Worm (Caenorhabditis elegans) whole organism, late embryonic: Measurements from ENCODE around the gene ins-14.
A peak's percentile ranks its signal among the peaks of the same experiment; 100 is the strongest.

Experiments used
- C08G9.2 ChIP-seq: sonication (generic microtip); optimal IDR thresholded peaks from 2 replicates; lab custom pipeline; 2016; ENCODE audit warnings: mild to moderate bottlenecking, missing genetic modification characterization, moderate library complexity, missing compliant biosample characterization
- C38D4.7 ChIP-seq: fragments of 200-800 bp; sonication (Bioruptor generic); optimal IDR thresholded peaks from 2 replicates; lab custom pipeline; 2018; ENCODE audit warnings: mild to moderate bottlenecking, missing genetic modification characterization, moderate library complexity, missing compliant biosample characterization
- F13H6.1 ChIP-seq: sonication (generic microtip); optimal IDR thresholded peaks from 2 replicates; lab custom pipeline; 2016; ENCODE audit warnings: missing genetic modification characterization, missing compliant biosample characterization
- K02D7.2 ChIP-seq: sonication (generic microtip); optimal IDR thresholded peaks from 2 replicates; lab custom pipeline; 2017; ENCODE audit warnings: mild to moderate bottlenecking, missing genetic modification characterization, missing compliant biosample characterization
- T23F11.4 ChIP-seq: fragments of 200-800 bp; sonication (Bioruptor generic); optimal IDR thresholded peaks from 2 replicates; lab custom pipeline; 2018; ENCODE audit warnings: mild to moderate bottlenecking, missing genetic modification characterization, missing compliant biosample characterization
- Y22D7AL.16 ChIP-seq: sonication (generic microtip); optimal IDR thresholded peaks from 2 replicates; lab custom pipeline; 2016; ENCODE audit warnings: missing genetic modification characterization, missing compliant biosample characterization
- ahr-1 ChIP-seq: sonication (generic microtip); optimal IDR thresholded peaks from 2 replicates; lab custom pipeline; 2016; ENCODE audit warnings: missing genetic modification characterization, missing compliant biosample characterization
- ama-1 ChIP-seq: fragments of 150-350 bp; optimal IDR thresholded peaks from 2 replicates; lab custom pipeline; 2014
- ceh-14 ChIP-seq: sonication (generic microtip); optimal IDR thresholded peaks from 2 replicates; lab custom pipeline; 2016; ENCODE audit warnings: missing genotype, missing genetic modification characterization, missing compliant biosample characterization
- ceh-19 ChIP-seq: fragments of 200-800 bp; sonication (Bioruptor generic); optimal IDR thresholded peaks from 2 replicates; lab custom pipeline; 2018; ENCODE audit warnings: mild to moderate bottlenecking, missing genetic modification characterization, missing compliant biosample characterization
- ceh-2 ChIP-seq: sonication (generic microtip); optimal IDR thresholded peaks from 2 replicates; lab custom pipeline; 2016; ENCODE audit warnings: missing genotype, missing genetic modification characterization, missing compliant biosample characterization
- ceh-22 ChIP-seq: sonication (generic microtip); optimal IDR thresholded peaks from 2 replicates; lab custom pipeline; 2017; ENCODE audit warnings: missing biosample characterization, missing genetic modification characterization
- ceh-24 ChIP-seq: sonication (generic microtip); optimal IDR thresholded peaks from 2 replicates; lab custom pipeline; 2016; ENCODE audit warnings: mild to moderate bottlenecking, missing genetic modification characterization, missing compliant biosample characterization
- ceh-30 ChIP-seq: fragments of 150-350 bp; optimal IDR thresholded peaks from 2 replicates; lab custom pipeline; 2014; ENCODE audit warnings: missing biosample characterization, missing genetic modification characterization
- ceh-31 ChIP-seq: sonication (generic microtip); optimal IDR thresholded peaks from 2 replicates; lab custom pipeline; 2016; ENCODE audit warnings: missing genetic modification characterization, missing compliant biosample characterization
- ceh-34 ChIP-seq: sonication (generic microtip); optimal IDR thresholded peaks from 2 replicates; lab custom pipeline; 2016; ENCODE audit warnings: mild to moderate bottlenecking, missing genetic modification characterization, missing compliant biosample characterization
- ceh-48 ChIP-seq: sonication (generic microtip); optimal IDR thresholded peaks from 2 replicates; lab custom pipeline; 2016; ENCODE audit warnings: missing genetic modification characterization, inconsistent platforms, missing compliant biosample characterization
- ceh-6 ChIP-seq: fragments of 200-800 bp; sonication (Bioruptor generic); optimal IDR thresholded peaks from 2 replicates; lab custom pipeline; 2018; ENCODE audit warnings: mild to moderate bottlenecking, missing genetic modification characterization, missing compliant biosample characterization
- ceh-9 ChIP-seq: sonication (generic microtip); optimal IDR thresholded peaks from 2 replicates; lab custom pipeline; 2016; ENCODE audit warnings: mild to moderate bottlenecking, missing genetic modification characterization, inconsistent platforms, missing compliant biosample characterization
- dmd-4 ChIP-seq: sonication (generic microtip); optimal IDR thresholded peaks from 2 replicates; lab custom pipeline; 2016; ENCODE audit warnings: borderline replicate concordance, missing genetic modification characterization, missing compliant biosample characterization
- dve-1 ChIP-seq: sonication (generic microtip); optimal IDR thresholded peaks from 2 replicates; lab custom pipeline; 2017; ENCODE audit warnings: antibody characterized with exemption, mild to moderate bottlenecking, missing genetic modification characterization, missing compliant biosample characterization
- elt-2 ChIP-seq: sonication (generic microtip); optimal IDR thresholded peaks from 2 replicates; lab custom pipeline; 2016; ENCODE audit warnings: missing genetic modification reagents, missing genetic modification characterization, missing compliant biosample characterization
- elt-4 ChIP-seq: sonication (generic microtip); optimal IDR thresholded peaks from 2 replicates; lab custom pipeline; 2016; ENCODE audit warnings: missing genetic modification characterization, missing compliant biosample characterization
- ets-4 ChIP-seq: sonication (generic microtip); optimal IDR thresholded peaks from 2 replicates; lab custom pipeline; 2016; ENCODE audit warnings: missing genetic modification characterization, missing compliant biosample characterization
- fax-1 ChIP-seq: sonication (generic microtip); optimal IDR thresholded peaks from 2 replicates; lab custom pipeline; 2016; ENCODE audit warnings: missing genotype, missing genetic modification characterization, missing compliant biosample characterization
- fkh-10 ChIP-seq: fragments of 150-350 bp; optimal IDR thresholded peaks from 2 replicates; lab custom pipeline; 2014; ENCODE audit warnings: missing biosample characterization, missing genetic modification reagents, missing genetic modification characterization
- gmeb-2 ChIP-seq: sonication (generic microtip); optimal IDR thresholded peaks from 2 replicates; lab custom pipeline; 2016; ENCODE audit warnings: missing genetic modification characterization, inconsistent platforms, missing compliant biosample characterization
- hlh-13 ChIP-seq: fragments of 200-800 bp; sonication (Bioruptor generic); optimal IDR thresholded peaks from 2 replicates; lab custom pipeline; 2018; ENCODE audit warnings: mild to moderate bottlenecking, missing genetic modification characterization, missing compliant biosample characterization
- hlh-15 ChIP-seq: sonication (generic microtip); optimal IDR thresholded peaks from 2 replicates; lab custom pipeline; 2016; ENCODE audit warnings: missing genetic modification characterization, missing compliant biosample characterization
- hlh-30 ChIP-seq: sonication (generic microtip); optimal IDR thresholded peaks from 2 replicates; lab custom pipeline; 2017; ENCODE audit warnings: antibody characterized with exemption, missing genetic modification characterization, missing compliant biosample characterization; ENCODE audit not compliant: insufficient read depth
- hlh-6 ChIP-seq: sonication (generic microtip); optimal IDR thresholded peaks from 2 replicates; lab custom pipeline; 2016; ENCODE audit warnings: missing genotype, missing genetic modification characterization, missing compliant biosample characterization
- hlh-8 ChIP-seq: sonication (generic microtip); optimal IDR thresholded peaks from 2 replicates; lab custom pipeline; 2016; ENCODE audit warnings: missing genotype, missing genetic modification characterization, missing compliant biosample characterization
- lin-11 ChIP-seq: fragments of 200-800 bp; sonication (Bioruptor generic); optimal IDR thresholded peaks from 2 replicates; lab custom pipeline; 2018; ENCODE audit warnings: mild to moderate bottlenecking, missing genetic modification characterization, missing compliant biosample characterization
- mec-3 ChIP-seq: sonication (generic microtip); optimal IDR thresholded peaks from 2 replicates; lab custom pipeline; 2016; ENCODE audit warnings: borderline replicate concordance, missing genetic modification characterization, missing compliant biosample characterization
- nfya-1 ChIP-seq: sonication (generic microtip); optimal IDR thresholded peaks from 2 replicates; lab custom pipeline; 2017; ENCODE audit warnings: missing genetic modification characterization, mild to moderate bottlenecking, missing compliant biosample characterization, antibody characterized with exemption, moderate library complexity
- nhr-11 ChIP-seq: fragments of 150-350 bp; optimal IDR thresholded peaks from 2 replicates; lab custom pipeline; 2014; ENCODE audit warnings: missing biosample characterization, missing genetic modification characterization
- nhr-232 ChIP-seq: sonication (generic microtip); optimal IDR thresholded peaks from 2 replicates; lab custom pipeline; 2016; ENCODE audit warnings: missing genetic modification characterization, missing compliant biosample characterization
- npax-4 ChIP-seq: sonication (generic microtip); optimal IDR thresholded peaks from 2 replicates; lab custom pipeline; 2016; ENCODE audit warnings: missing genetic modification characterization, missing compliant biosample characterization
- odd-2 ChIP-seq: sonication (generic microtip); optimal IDR thresholded peaks from 2 replicates; lab custom pipeline; 2017; ENCODE audit warnings: antibody characterized with exemption, mild to moderate bottlenecking, missing genetic modification characterization, missing compliant biosample characterization
- pha-2 ChIP-seq: sonication (generic microtip); optimal IDR thresholded peaks from 2 replicates; lab custom pipeline; 2017; ENCODE audit warnings: mild to moderate bottlenecking, missing genetic modification characterization, missing compliant biosample characterization
- pha-4 ChIP-seq: fragments of 150-350 bp; optimal IDR thresholded peaks from 2 replicates; lab custom pipeline; 2018; ENCODE audit warnings: missing biosample characterization, missing genetic modification reagents, missing genetic modification characterization
- pqm-1 ChIP-seq: sonication (generic microtip); optimal IDR thresholded peaks from 2 replicates; lab custom pipeline; 2016; ENCODE audit warnings: missing genetic modification characterization, missing compliant biosample characterization
- pros-1 ChIP-seq: fragments of 150-350 bp; optimal IDR thresholded peaks from 2 replicates; lab custom pipeline; 2014; ENCODE audit warnings: missing biosample characterization, missing genetic modification reagents, missing genetic modification characterization
- ref-2 ChIP-seq: sonication (generic microtip); optimal IDR thresholded peaks from 2 replicates; lab custom pipeline; 2016; ENCODE audit warnings: missing genetic modification characterization, missing compliant biosample characterization
- sdc-2 ChIP-seq: sonication (generic microtip); optimal IDR thresholded peaks from 2 replicates; lab custom pipeline; 2016; ENCODE audit warnings: missing genotype, missing genetic modification characterization, missing compliant biosample characterization
- sox-2 ChIP-seq: fragments of 200-800 bp; sonication (Bioruptor generic); IDR thresholded peaks from 2 replicates; pipeline ENCODE4 v1.3.6; 2022; ENCODE audit warnings: missing genetic modification reagents, missing genetic modification characterization, missing compliant biosample characterization
- sox-4 ChIP-seq: sonication (generic microtip); optimal IDR thresholded peaks from 2 replicates; lab custom pipeline; 2017; ENCODE audit warnings: mild to moderate bottlenecking, missing genetic modification characterization, inconsistent platforms, missing compliant biosample characterization
- syd-9 ChIP-seq: sonication (generic microtip); optimal IDR thresholded peaks from 2 replicates; lab custom pipeline; 2016; ENCODE audit warnings: mild to moderate bottlenecking, missing genetic modification characterization, moderate library complexity, missing compliant biosample characterization
- tbx-7 ChIP-seq: sonication (generic microtip); optimal IDR thresholded peaks from 2 replicates; lab custom pipeline; 2016; ENCODE audit warnings: missing genotype, missing genetic modification characterization, missing compliant biosample characterization
- ttx-3 ChIP-seq: sonication (generic microtip); optimal IDR thresholded peaks from 2 replicates; lab custom pipeline; 2016; ENCODE audit warnings: missing genetic modification reagents, missing genetic modification characterization, missing compliant biosample characterization
- unc-42 ChIP-seq: sonication (generic microtip); optimal IDR thresholded peaks from 2 replicates; lab custom pipeline; 2016; ENCODE audit warnings: missing genotype, missing genetic modification characterization, missing compliant biosample characterization
- unc-55 ChIP-seq: sonication (generic microtip); optimal IDR thresholded peaks from 2 replicates; lab custom pipeline; 2017; ENCODE audit warnings: missing biosample characterization, missing genetic modification reagents, missing genetic modification characterization
- zip-5 ChIP-seq: sonication (generic microtip); optimal IDR thresholded peaks from 2 replicates; lab custom pipeline; 2016; ENCODE audit warnings: missing genetic modification characterization, missing compliant biosample characterization
- ztf-16 ChIP-seq: sonication (generic microtip); optimal IDR thresholded peaks from 2 replicates; lab custom pipeline; 2017; ENCODE audit warnings: missing genetic modification characterization, missing compliant biosample characterization

The ins-14 gene

ce11 chrII:6741428-6741827 lies 4.2 kb downstream of the ins-14 start, which contains the start of gene exos-8:
exos-8 (plus strand) TSS chrII:6741691.
- TF ChIP-seq npax-4 (tag; lab: Kevin White, UChicago): no peak
- TF ChIP-seq pqm-1 (tag; lab: Kevin White, UChicago): peak; percentile 56
- no peak for TF ChIP-seq ama-1 (lab: Kevin White, UChicago)
- no peak for TF ChIP-seq fkh-10 (GFP tag; lab: Kevin White, UChicago)
- TF ChIP-seq ceh-19: peak; percentile 67
- peak; percentile 11 for TF ChIP-seq T23F11.4 (GFP tag; lab: Kevin White, UChicago)
- no peak for TF ChIP-seq K02D7.2 (tag; lab: Kevin White, UChicago)
- TF ChIP-seq hlh-8 (tag; lab: Kevin White, UChicago): peak; percentile 76
- TF ChIP-seq unc-42 (tag; lab: Kevin White, UChicago): peak; percentile 85
- TF ChIP-seq F13H6.1: peak; percentile 77
- peak; percentile 39 for TF ChIP-seq hlh-6
- TF ChIP-seq hlh-13 (GFP tag; lab: Kevin White, UChicago): peak; percentile 21
- peak; percentile 91 for TF ChIP-seq ceh-14
- no peak for TF ChIP-seq mec-3 (tag; lab: Kevin White, UChicago)
- TF ChIP-seq pha-2 (tag; lab: Kevin White, UChicago): no peak
- TF ChIP-seq ttx-3: peak; percentile 49
- TF ChIP-seq pros-1: no peak
- peak; percentile 58 for TF ChIP-seq ahr-1 (tag; lab: Kevin White, UChicago)
- peak; percentile 90 for TF ChIP-seq ceh-2 (tag; lab: Kevin White, UChicago)
- TF ChIP-seq C38D4.7 (GFP tag; lab: Kevin White, UChicago): no peak
- TF ChIP-seq hlh-15 (tag; lab: Kevin White, UChicago): peak; percentile 38
- TF ChIP-seq ceh-34 (tag; lab: Kevin White, UChicago): peak; percentile 72
- peak; percentile 1 for TF ChIP-seq nfya-1 (tag; lab: Kevin White, UChicago)
- TF ChIP-seq ceh-30 (tag; lab: Kevin White, UChicago): no peak
- TF ChIP-seq nhr-11: no peak
- no peak for TF ChIP-seq dve-1 (tag; lab: Kevin White, UChicago)
- peak; percentile 76 for TF ChIP-seq ets-4
- peak; percentile 95 for TF ChIP-seq ref-2 (tag; lab: Kevin White, UChicago)
- TF ChIP-seq C08G9.2 (tag; lab: Kevin White, UChicago): peak; percentile 93
- TF ChIP-seq Y22D7AL.16 (tag; lab: Kevin White, UChicago): no peak
- peak; percentile 28 for TF ChIP-seq sox-4 (tag; lab: Kevin White, UChicago)
- no peak for TF ChIP-seq odd-2
- TF ChIP-seq zip-5: peak; percentile 91
- peak; percentile 49 for TF ChIP-seq syd-9
- TF ChIP-seq ceh-22 (tag; lab: Kevin White, UChicago): no peak
- TF ChIP-seq pha-4 (tag; lab: Kevin White, UChicago): no peak
- peak; percentile 30 for TF ChIP-seq ztf-16 (tag; lab: Kevin White, UChicago)
- TF ChIP-seq dmd-4 (tag; lab: Kevin White, UChicago): peak; percentile 72
- no peak for TF ChIP-seq elt-4 (tag; lab: Kevin White, UChicago)
- TF ChIP-seq ceh-9 (tag; lab: Kevin White, UChicago): no peak
- no peak for TF ChIP-seq elt-2 (tag; lab: Kevin White, UChicago)
- TF ChIP-seq tbx-7: peak; percentile 83
- no peak for TF ChIP-seq ceh-24 (tag; lab: Kevin White, UChicago)
- peak; percentile 97 for TF ChIP-seq ceh-31
- TF ChIP-seq sox-2: no peak
- no peak for TF ChIP-seq gmeb-2 (tag; lab: Kevin White, UChicago)
- peak; percentile 91 for TF ChIP-seq fax-1 (tag; lab: Kevin White, UChicago)
- TF ChIP-seq sdc-2 (tag; lab: Kevin White, UChicago): no peak
- TF ChIP-seq hlh-30 (tag; lab: Kevin White, UChicago): no peak
- no peak for TF ChIP-seq ceh-48 (tag; lab: Kevin White, UChicago)
- no peak for TF ChIP-seq nhr-232 (tag; lab: Kevin White, UChicago)
- TF ChIP-seq lin-11: no peak
- no peak for TF ChIP-seq unc-55 (GFP tag; lab: Kevin White, UChicago)
- no peak for TF ChIP-seq ceh-6 (GFP tag; lab: Kevin White, UChicago)
